Worm (Caenorhabditis elegans) whole organism, L4 larva: ENCODE results near the gene ZK856.4.

Experiments used
- Y75B8A.6 ChIP-seq: fragments of 200-800 bp; sonication (Bioruptor generic); IDR thresholded peaks from 2 replicates; pipeline ENCODE4 v1.3.6; 2022; ENCODE audit warnings: missing genetic modification reagents, missing genetic modification characterization, missing compliant biosample characterization
- ZK337.2 ChIP-seq: fragments of 200-800 bp; sonication (Bioruptor generic); IDR thresholded peaks from 2 replicates; pipeline ENCODE4 v1.3.6; 2022; ENCODE audit warnings: missing genetic modification reagents, missing genetic modification characterization, missing compliant biosample characterization
- aly-2 ChIP-seq: sonication (generic microtip); optimal IDR thresholded peaks from 2 replicates; lab custom pipeline; 2018; ENCODE audit warnings: missing biosample characterization, missing genetic modification characterization
- ama-1 ChIP-seq: fragments of 150-350 bp; optimal IDR thresholded peaks from 2 replicates; lab custom pipeline; 2014; ENCODE audit warnings: inconsistent platforms, mixed read lengths
- daf-12 ChIP-seq: fragments of 150-350 bp; optimal IDR thresholded peaks from 2 replicates; lab custom pipeline; 2014; ENCODE audit warnings: missing biosample characterization, missing genetic modification reagents, missing genetic modification characterization
- dve-1 ChIP-seq: sonication (generic microtip); optimal IDR thresholded peaks from 2 replicates; lab custom pipeline; 2017; ENCODE audit warnings: antibody characterized with exemption, mild to moderate bottlenecking, missing genetic modification characterization, missing compliant biosample characterization; ENCODE audit not compliant: insufficient read depth
- fos-1 ChIP-seq: fragments of 150-350 bp; optimal IDR thresholded peaks from 2 replicates; lab custom pipeline; 2014; ENCODE audit warnings: missing biosample characterization, missing genetic modification characterization
- hlh-11 ChIP-seq: fragments of 200-800 bp; sonication (Bioruptor generic); optimal IDR thresholded peaks from 2 replicates; lab custom pipeline; 2018; ENCODE audit warnings: mild to moderate bottlenecking, missing genetic modification characterization, missing compliant biosample characterization
- mdl-1 ChIP-seq, 2 experiments: fragments of 150-350 bp in 1 of 2; sonication (generic microtip) in 1 of 2; optimal IDR thresholded peaks; 2 replicates each; lab custom pipeline; 2014 to 2017; ENCODE audit warnings: missing biosample characterization in 2 of 2, missing genetic modification characterization in 2 of 2
- nhr-77 ChIP-seq: fragments of 150-350 bp; optimal IDR thresholded peaks from 2 replicates; lab custom pipeline; 2014; ENCODE audit warnings: missing biosample characterization, missing genetic modification characterization
- set-16 ChIP-seq: fragments of 200-800 bp; sonication (Bioruptor generic); IDR thresholded peaks from 2 replicates; pipeline ENCODE4 v1.3.6; 2022; ENCODE audit warnings: missing genetic modification reagents, missing genetic modification characterization, missing compliant biosample characterization
- unc-62 ChIP-seq, 3 experiments: fragments of 150-350 bp in 1 of 3; sonication (generic microtip); optimal IDR thresholded peaks in 2 of 3; peaks in 1 of 3; 1 replicate in 1 of 3; 2 replicates in 2 of 3; lab custom pipeline; 2014 to 2017; ENCODE audit warnings: missing biosample characterization in 3 of 3, missing genetic modification characterization in 3 of 3, missing genetic modification reagents in 3 of 3, missing genotype in 1 of 3
- zag-1 ChIP-seq: fragments of 150-350 bp; optimal IDR thresholded peaks from 2 replicates; lab custom pipeline; 2014; ENCODE audit warnings: missing biosample characterization, missing genetic modification characterization
- ztf-11 ChIP-seq: fragments of 150-350 bp; optimal IDR thresholded peaks from 2 replicates; lab custom pipeline; 2014; ENCODE audit warnings: missing biosample characterization, missing genetic modification characterization

ce11 chrV:10178166-10178565 lies 4.9 kb upstream of the ZK856.4 start:
- TF ChIP-seq aly-2: no peak
- peak in 1 of 2 experiments; percentile 17 for TF ChIP-seq mdl-1 (tag; optimal IDR thresholded peaks at IDR 0.05; lab: Kevin White, UChicago)
- no peak for TF ChIP-seq nhr-77
- TF ChIP-seq fos-1 (tag; lab: Kevin White, UChicago): no peak
- TF ChIP-seq set-16 (GFP tag; lab: Robert Waterston, UW): no peak
- peak; percentile 59 for TF ChIP-seq hlh-11 (tag; lab: Kevin White, UChicago)
- TF ChIP-seq daf-12 (tag; lab: Kevin White, UChicago): no peak
- TF ChIP-seq Y75B8A.6: no peak
- no peak for TF ChIP-seq ama-1 (lab: Kevin White, UChicago)
- TF ChIP-seq zag-1 (tag; lab: Kevin White, UChicago): peak; percentile 32
- TF ChIP-seq unc-62 (GFP tag; optimal IDR thresholded peaks at IDR 0.05 in 1 of 2; lab: Kevin White, UChicago): no peak
- TF ChIP-seq unc-62 (tag; optimal IDR thresholded peaks at IDR 0.05; lab: Kevin White, UChicago): no peak
- TF ChIP-seq ztf-11 (tag; lab: Kevin White, UChicago): no peak
- TF ChIP-seq ZK337.2: no peak
- peak; percentile 60 for TF ChIP-seq dve-1 (tag; lab: Kevin White, UChicago)
